Worm (Caenorhabditis elegans) whole organism, mixed stage, embryonic: ENCODE measurements around the gene K10G6.5.

ENCODE experiments used
- blmp-1 ChIP-seq: fragments of 150-350 bp; optimal IDR thresholded peaks from 2 replicates; lab custom pipeline; 2014; ENCODE audit warnings: missing biosample characterization, missing genetic modification characterization
- ces-1 ChIP-seq: fragments of 150-350 bp; optimal IDR thresholded peaks from 2 replicates; lab custom pipeline; 2014; ENCODE audit warnings: missing biosample characterization, missing genetic modification reagents, missing genetic modification characterization
- drap-1 ChIP-seq: fragments of 200-800 bp; sonication (Bioruptor generic); optimal IDR thresholded peaks from 3 replicates; lab custom pipeline; 2018; ENCODE audit warnings: mild to moderate bottlenecking, missing genetic modification characterization, missing compliant biosample characterization
- elt-3 ChIP-seq: fragments of 150-350 bp; optimal IDR thresholded peaks from 2 replicates; lab custom pipeline; 2014; ENCODE audit warnings: missing biosample characterization, missing genetic modification characterization
- lsy-2 ChIP-seq: fragments of 150-350 bp; optimal IDR thresholded peaks from 2 replicates; lab custom pipeline; 2014; ENCODE audit warnings: missing biosample characterization, missing genetic modification characterization
- nhr-237 ChIP-seq: fragments of 150-350 bp; optimal IDR thresholded peaks from 2 replicates; lab custom pipeline; 2014; ENCODE audit warnings: missing biosample characterization, missing genetic modification characterization
- nhr-28 ChIP-seq: fragments of 150-350 bp; optimal IDR thresholded peaks from 2 replicates; lab custom pipeline; 2014; ENCODE audit warnings: missing biosample characterization, missing genetic modification characterization
- nhr-76 ChIP-seq: sonication (generic microtip); optimal IDR thresholded peaks from 2 replicates; lab custom pipeline; 2017; ENCODE audit warnings: missing biosample characterization, missing genetic modification characterization
- pha-4 ChIP-seq: fragments of 150-350 bp; optimal IDR thresholded peaks from 2 replicates; lab custom pipeline; 2018; ENCODE audit warnings: missing biosample characterization, missing genetic modification reagents, missing genetic modification characterization
- snpc-4 ChIP-seq: fragments of 150-350 bp; optimal IDR thresholded peaks from 2 replicates; lab custom pipeline; 2014; ENCODE audit warnings: missing biosample characterization, missing genetic modification characterization
- sptf-1 ChIP-seq: sonication (generic microtip); optimal IDR thresholded peaks from 2 replicates; lab custom pipeline; 2017; ENCODE audit warnings: mild to moderate bottlenecking, missing genetic modification characterization, moderate library complexity, missing compliant biosample characterization
- tbx-8 ChIP-seq: fragments of 200-800 bp; sonication (Bioruptor generic); optimal IDR thresholded peaks from 2 replicates; lab custom pipeline; 2018; ENCODE audit warnings: mild to moderate bottlenecking, missing genetic modification characterization, moderate library complexity, missing compliant biosample characterization
- unc-39 ChIP-seq: fragments of 150-350 bp; optimal IDR thresholded peaks from 2 replicates; lab custom pipeline; 2014; ENCODE audit warnings: missing biosample characterization, missing genetic modification characterization
- unc-62 ChIP-seq: fragments of 150-350 bp; optimal IDR thresholded peaks from 2 replicates; lab custom pipeline; 2014; ENCODE audit warnings: missing biosample characterization, missing genetic modification reagents, missing genetic modification characterization

DNA sequence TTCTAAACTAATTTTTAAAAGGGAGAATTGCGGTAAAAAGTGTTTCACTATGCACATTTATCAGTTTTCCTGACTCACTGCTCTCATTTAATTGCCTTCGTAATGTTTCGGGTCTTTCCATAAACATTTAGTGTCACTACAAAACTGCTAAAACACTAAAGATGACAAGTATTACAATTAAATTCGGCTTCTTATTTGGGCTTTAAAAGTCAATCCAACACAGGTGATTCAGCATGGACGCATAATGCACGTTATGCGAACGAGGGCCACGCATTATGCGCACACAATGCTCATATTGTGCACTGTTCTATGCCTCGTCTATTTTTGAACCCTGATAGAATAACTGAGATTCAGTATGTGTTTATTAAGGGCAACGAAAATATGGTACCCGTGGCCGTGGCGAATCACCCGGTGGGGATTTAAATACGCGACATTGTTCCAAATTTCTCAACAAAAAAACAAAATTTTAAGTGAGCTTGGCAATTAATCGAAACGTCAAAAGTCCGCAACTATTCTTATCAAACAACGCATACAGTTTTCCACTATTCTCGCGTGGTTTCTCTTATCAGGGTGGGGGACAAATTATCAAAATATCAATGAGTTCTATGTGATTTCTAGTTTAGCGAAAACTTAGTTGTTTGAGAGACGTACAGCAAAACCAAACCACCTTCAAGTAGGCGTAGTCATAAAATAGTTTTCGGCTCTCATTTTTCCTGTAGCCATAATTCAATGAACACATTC lies 2.7 kb downstream of the K10G6.5 start, which contains the start of gene Y14H12A.2:
- TF ChIP-seq nhr-28: no peak
- no peak for TF ChIP-seq nhr-237 (tag; lab: Kevin White, UChicago)
- TF ChIP-seq unc-62 (GFP tag; lab: Kevin White, UChicago): no peak
- no peak for TF ChIP-seq nhr-76 (tag; lab: Kevin White, UChicago)
- no peak for TF ChIP-seq blmp-1 (tag; lab: Kevin White, UChicago)
- no peak for TF ChIP-seq ces-1 (GFP tag; lab: Kevin White, UChicago)
- TF ChIP-seq snpc-4 (tag; lab: Kevin White, UChicago): no peak
- TF ChIP-seq lsy-2 (tag; lab: Kevin White, UChicago): no peak
- no peak for TF ChIP-seq tbx-8 (GFP tag; lab: Kevin White, UChicago)
- TF ChIP-seq unc-39 (tag; lab: Kevin White, UChicago): no peak
- TF ChIP-seq drap-1 (GFP tag; lab: Kevin White, UChicago): no peak
- no peak for TF ChIP-seq pha-4
- no peak for TF ChIP-seq sptf-1 (tag; lab: Kevin White, UChicago)
- no peak for TF ChIP-seq elt-3
